Worm (Caenorhabditis elegans) whole organism, L2 larva: Measurements from ENCODE around the gene F21C10.19.

Experiments
- C34F6.9 ChIP-seq: fragments of 150-350 bp; optimal IDR thresholded peaks from 2 replicates; lab custom pipeline; 2014; ENCODE audit warnings: missing biosample characterization, missing genetic modification characterization
- F13H6.1 ChIP-seq: sonication (generic microtip); optimal IDR thresholded peaks from 2 replicates; lab custom pipeline; 2016; ENCODE audit warnings: missing genetic modification characterization, missing compliant biosample characterization
- R02D3.7 ChIP-seq: fragments of 150-350 bp; optimal IDR thresholded peaks from 2 replicates; lab custom pipeline; 2014; ENCODE audit warnings: missing biosample characterization, missing genetic modification characterization
- alr-1 ChIP-seq: fragments of 150-350 bp; optimal IDR thresholded peaks from 2 replicates; lab custom pipeline; 2014; ENCODE audit warnings: missing biosample characterization, missing genetic modification characterization
- aly-2 ChIP-seq: fragments of 150-350 bp; optimal IDR thresholded peaks from 2 replicates; lab custom pipeline; 2014; ENCODE audit warnings: missing biosample characterization, missing genetic modification characterization
- ama-1 ChIP-seq: fragments of 150-350 bp; optimal IDR thresholded peaks from 2 replicates; lab custom pipeline; 2018; ENCODE audit warnings: inconsistent platforms
- ceh-82 ChIP-seq: fragments of 150-350 bp; optimal IDR thresholded peaks from 2 replicates; lab custom pipeline; 2014; ENCODE audit warnings: missing biosample characterization, missing genetic modification characterization
- crh-2 ChIP-seq: sonication (generic microtip); optimal IDR thresholded peaks from 2 replicates; lab custom pipeline; 2017; ENCODE audit warnings: missing biosample characterization, missing genetic modification characterization
- dmd-4 ChIP-seq: sonication (generic microtip); optimal IDR thresholded peaks from 2 replicates; lab custom pipeline; 2017; ENCODE audit warnings: missing biosample characterization, missing genetic modification characterization
- egl-27 ChIP-seq: sonication (generic microtip); optimal IDR thresholded peaks from 3 replicates; lab custom pipeline; 2017; ENCODE audit warnings: missing biosample characterization, missing genetic modification reagents, missing genetic modification characterization
- elt-1 ChIP-seq: fragments of 150-350 bp; optimal IDR thresholded peaks from 2 replicates; lab custom pipeline; 2014; ENCODE audit warnings: missing biosample characterization, missing genetic modification characterization
- elt-3 ChIP-seq: sonication (generic microtip); optimal IDR thresholded peaks from 2 replicates; lab custom pipeline; 2017; ENCODE audit warnings: missing biosample characterization, missing genetic modification characterization
- fos-1 ChIP-seq: fragments of 150-350 bp; optimal IDR thresholded peaks from 2 replicates; lab custom pipeline; 2014; ENCODE audit warnings: missing biosample characterization, missing genetic modification characterization
- gmeb-1 ChIP-seq: fragments of 150-350 bp; optimal IDR thresholded peaks from 2 replicates; lab custom pipeline; 2014; ENCODE audit warnings: missing biosample characterization, missing genetic modification characterization
- lin-11 ChIP-seq: fragments of 150-350 bp; sonication (generic microtip); optimal IDR thresholded peaks from 2 replicates; lab custom pipeline; 2014; ENCODE audit warnings: missing biosample characterization, missing genetic modification characterization, inconsistent platforms, mixed read lengths
- lin-13 ChIP-seq: fragments of 150-350 bp; optimal IDR thresholded peaks from 2 replicates; lab custom pipeline; 2014; ENCODE audit warnings: missing biosample characterization, missing genetic modification reagents, missing genetic modification characterization
- lin-39 ChIP-seq: fragments of 150-350 bp; optimal IDR thresholded peaks from 2 replicates; lab custom pipeline; 2014; ENCODE audit warnings: missing biosample characterization, missing genetic modification reagents, missing genetic modification characterization
- lsy-2 ChIP-seq, 2 experiments: fragments of 150-350 bp in 1 of 2; sonication (generic microtip) in 1 of 2; optimal IDR thresholded peaks; 2 replicates each; lab custom pipeline; 2014 to 2017; ENCODE audit warnings: missing biosample characterization in 2 of 2, missing genetic modification characterization in 2 of 2
- mab-5 ChIP-seq: fragments of 150-350 bp; optimal IDR thresholded peaks from 2 replicates; lab custom pipeline; 2014; ENCODE audit warnings: missing biosample characterization, missing genetic modification characterization
- mbf-1 ChIP-seq: sonication (generic microtip); optimal IDR thresholded peaks from 2 replicates; lab custom pipeline; 2017; ENCODE audit warnings: missing biosample characterization, missing genetic modification characterization
- mdl-1 ChIP-seq, 2 experiments: fragments of 150-350 bp in 1 of 2; sonication (generic microtip) in 1 of 2; optimal IDR thresholded peaks; 2 replicates each; lab custom pipeline; 2017; ENCODE audit warnings: missing biosample characterization in 2 of 2, missing genetic modification characterization in 2 of 2
- nhr-10 ChIP-seq: sonication (generic microtip); optimal IDR thresholded peaks from 2 replicates; lab custom pipeline; 2017; ENCODE audit warnings: missing biosample characterization, missing genetic modification characterization
- nhr-12 ChIP-seq: fragments of 150-350 bp; optimal IDR thresholded peaks from 2 replicates; lab custom pipeline; 2014; ENCODE audit warnings: missing biosample characterization, missing genetic modification characterization
- nhr-129 ChIP-seq: fragments of 150-350 bp; optimal IDR thresholded peaks from 2 replicates; lab custom pipeline; 2014; ENCODE audit warnings: missing biosample characterization, missing genetic modification characterization
- nhr-21 ChIP-seq: fragments of 150-350 bp; optimal IDR thresholded peaks from 2 replicates; lab custom pipeline; 2014; ENCODE audit warnings: missing biosample characterization, missing genetic modification characterization
- nhr-23 ChIP-seq: fragments of 150-350 bp; optimal IDR thresholded peaks from 2 replicates; lab custom pipeline; 2014; ENCODE audit warnings: missing biosample characterization, missing genetic modification reagents, missing genetic modification characterization
- nhr-237 ChIP-seq: fragments of 150-350 bp; optimal IDR thresholded peaks from 2 replicates; lab custom pipeline; 2014; ENCODE audit warnings: missing biosample characterization, missing genetic modification characterization
- nhr-25 ChIP-seq: fragments of 150-350 bp; sonication (generic microtip); optimal IDR thresholded peaks from 3 replicates; lab custom pipeline; 2014; ENCODE audit warnings: missing biosample characterization, missing genetic modification characterization
- nhr-6 ChIP-seq: fragments of 150-350 bp; optimal IDR thresholded peaks from 2 replicates; lab custom pipeline; 2014; ENCODE audit warnings: missing biosample characterization, missing genetic modification characterization
- skn-1 ChIP-seq: sonication (generic microtip); optimal IDR thresholded peaks from 2 replicates; lab custom pipeline; 2017; ENCODE audit warnings: missing biosample characterization, missing genetic modification characterization
- sma-3 ChIP-seq: sonication (generic microtip); optimal IDR thresholded peaks from 2 replicates; lab custom pipeline; 2016; ENCODE audit warnings: missing genetic modification reagents, missing genetic modification characterization, missing compliant biosample characterization
- sma-9 ChIP-seq, 2 experiments: fragments of 150-350 bp in 1 of 2; sonication (generic microtip) in 1 of 2; optimal IDR thresholded peaks; 2 replicates each; lab custom pipeline; 2014 to 2016; ENCODE audit warnings: missing genetic modification characterization in 2 of 2, mild to moderate bottlenecking in 1 of 2, missing biosample characterization in 1 of 2, missing compliant biosample characterization in 1 of 2, missing genetic modification reagents in 1 of 2, moderate library complexity in 1 of 2
- snpc-4 ChIP-seq: fragments of 150-350 bp; optimal IDR thresholded peaks from 2 replicates; lab custom pipeline; 2014; ENCODE audit warnings: missing biosample characterization, missing genetic modification characterization
- unc-39 ChIP-seq: fragments of 150-350 bp; optimal IDR thresholded peaks from 2 replicates; lab custom pipeline; 2014; ENCODE audit warnings: missing biosample characterization, missing genetic modification characterization
- unc-55 ChIP-seq: fragments of 150-350 bp; sonication (generic microtip); optimal IDR thresholded peaks from 3 replicates; lab custom pipeline; 2014; ENCODE audit warnings: missing biosample characterization, missing genetic modification reagents, missing genetic modification characterization
- zag-1 ChIP-seq: fragments of 150-350 bp; optimal IDR thresholded peaks from 2 replicates; lab custom pipeline; 2014; ENCODE audit warnings: missing biosample characterization, missing genetic modification characterization
- ztf-1 ChIP-seq: fragments of 200-800 bp; sonication (Bioruptor generic); conservative IDR thresholded peaks from 2 replicates; pipeline ENCODE4 v1.3.6; 2022; ENCODE audit warnings: missing genetic modification characterization, missing compliant biosample characterization
- ztf-11 ChIP-seq: sonication (generic microtip); optimal IDR thresholded peaks from 2 replicates; lab custom pipeline; 2017; ENCODE audit warnings: missing biosample characterization, missing genetic modification characterization

The F21C10.19 gene

DNA sequence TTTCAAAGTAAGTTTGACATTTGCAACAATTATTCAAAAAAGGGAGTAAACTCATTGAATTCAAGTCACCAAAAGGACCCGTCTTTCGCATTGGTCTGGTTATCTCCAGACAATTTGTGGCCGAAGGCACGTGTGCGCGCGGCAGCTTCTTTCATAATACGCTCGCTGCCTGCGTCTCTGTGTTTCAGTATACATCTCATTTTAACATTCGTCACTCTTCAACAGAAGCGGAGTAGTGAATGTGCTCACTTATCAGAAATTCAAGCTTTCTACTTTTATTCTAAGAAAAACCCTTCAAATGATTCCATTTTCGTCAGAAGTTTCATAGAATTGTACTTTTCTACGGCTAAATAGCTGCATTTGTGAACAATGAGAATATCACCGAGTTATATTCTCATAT is 2.3 kb upstream of the F21C10.19 start (continued):
- TF ChIP-seq nhr-23 (tag; lab: Kevin White, UChicago) = no peak
- peak in 1 of 2 experiments; percentile 76 for TF ChIP-seq lsy-2 (tag; optimal IDR thresholded peaks at IDR 0.05; lab: Kevin White, UChicago)
- TF ChIP-seq mab-5 (tag; lab: Kevin White, UChicago) = no peak
- no peak for TF ChIP-seq ceh-82 (tag; lab: Kevin White, UChicago)
- TF ChIP-seq nhr-129 (tag; lab: Kevin White, UChicago) = peak; percentile 62
- no peak for TF ChIP-seq ztf-11 (tag; lab: Kevin White, UChicago)
- TF ChIP-seq nhr-25 (tag; lab: Kevin White, UChicago) = no peak
- TF ChIP-seq nhr-6 = peak; percentile 34
- TF ChIP-seq ama-1 (lab: Kevin White, UChicago) = no peak
- no peak for TF ChIP-seq dmd-4
- peak; percentile 88 to 89 for TF ChIP-seq mdl-1 (tag; optimal IDR thresholded peaks at IDR 0.05; lab: Kevin White, UChicago)
- no peak for TF ChIP-seq elt-1 (tag; lab: Kevin White, UChicago)
- no peak for TF ChIP-seq alr-1
- peak; percentile 66 for TF ChIP-seq crh-2 (tag; lab: Kevin White, UChicago)
- TF ChIP-seq lin-11 = peak; percentile 40

ce11 chrV:9132043-9132442 is 1.2 kb downstream of the F21C10.19 start, which contains the start of gene F21C10.1:
Gene F21C10.1, plus strand, starts transcription at chrV:9132343.
- no peak for TF ChIP-seq unc-55
- no peak for TF ChIP-seq R02D3.7 (tag; lab: Kevin White, UChicago)
- TF ChIP-seq ztf-1 (GFP tag; lab: Robert Waterston, UW) = no peak
- TF ChIP-seq unc-39 (tag; lab: Kevin White, UChicago) = no peak
- TF ChIP-seq, all 48 proteins: peak for 0

- TF ChIP-seq lin-11 (peak; percentile 21), mbf-1 (no peak), nhr-12 (tag; lab: Kevin White, UChicago) (no peak), nhr-21 (tag; lab: Kevin White, UChicago) (no peak), C34F6.9 (tag; lab: Kevin White, UChicago) (peak; percentile 19)
Observed at ce11 chrV:9133950-9134349, 3.1 kb downstream of the F21C10.19 start, which contains the start of gene B0222.1. Gene B0222.1, plus strand, starts transcription at chrV:9134255.

DNA sequence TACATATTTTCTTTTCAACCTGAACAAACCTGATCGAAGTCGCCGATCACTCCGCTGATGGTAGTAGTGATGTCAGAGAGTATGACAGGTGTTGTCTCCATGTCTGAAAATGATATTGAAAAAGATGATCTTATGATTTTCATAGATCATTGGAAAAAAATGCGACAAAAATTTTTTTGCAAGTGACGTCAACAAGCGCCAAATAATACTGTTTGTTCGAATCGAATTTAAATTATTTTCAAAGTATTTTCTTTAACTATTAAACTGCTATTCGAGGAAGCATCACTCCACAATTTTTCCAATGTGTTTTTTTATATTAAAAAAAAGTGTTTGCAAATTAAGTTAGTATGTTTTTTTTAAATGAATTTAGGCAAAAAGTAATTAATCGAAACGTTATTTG is 6.8 kb downstream of the F21C10.19 start, which contains the start of gene pitr-2:
TSS of gene pitr-2 (minus strand) at position 101 of the 400 bp plus-strand sequence.
- no peak for TF ChIP-seq lin-13 (GFP tag; lab: Kevin White, UChicago)
- TF ChIP-seq F13H6.1 (tag; lab: Kevin White, UChicago) = no peak
- no peak for TF ChIP-seq lin-11
- no peak for TF ChIP-seq elt-3 (tag; lab: Kevin White, UChicago)
- no peak for TF ChIP-seq alr-1
- no peak for TF ChIP-seq fos-1 (tag; lab: Kevin White, UChicago)
- no peak for TF ChIP-seq gmeb-1 (tag; lab: Kevin White, UChicago)
- no peak for TF ChIP-seq nhr-25 (tag; lab: Kevin White, UChicago)
- TF ChIP-seq nhr-12 (tag; lab: Kevin White, UChicago) = no peak
- TF ChIP-seq zag-1 (tag; lab: Kevin White, UChicago) = no peak
- no peak for TF ChIP-seq snpc-4 (tag; lab: Kevin White, UChicago)
- TF ChIP-seq lin-39 = no peak
- TF ChIP-seq aly-2 = no peak
- no peak for TF ChIP-seq egl-27 (tag; lab: Kevin White, UChicago)
- no peak for TF ChIP-seq nhr-21 (tag; lab: Kevin White, UChicago)

- no peak for TF ChIP-seq crh-2 (tag; lab: Kevin White, UChicago)
- TF ChIP-seq nhr-237 = no peak
- no peak for TF ChIP-seq skn-1 (tag; lab: Kevin White, UChicago)
- no peak for TF ChIP-seq ztf-11 (tag; lab: Kevin White, UChicago)
- TF ChIP-seq, all 48 proteins: peak for 0
Observed at ce11 chrV:9141297-9141696, 10.4 kb downstream of the F21C10.19 start, which contains the start of gene pitr-3. Gene pitr-3, minus strand, starts transcription at chrV:9141397.

DNA sequence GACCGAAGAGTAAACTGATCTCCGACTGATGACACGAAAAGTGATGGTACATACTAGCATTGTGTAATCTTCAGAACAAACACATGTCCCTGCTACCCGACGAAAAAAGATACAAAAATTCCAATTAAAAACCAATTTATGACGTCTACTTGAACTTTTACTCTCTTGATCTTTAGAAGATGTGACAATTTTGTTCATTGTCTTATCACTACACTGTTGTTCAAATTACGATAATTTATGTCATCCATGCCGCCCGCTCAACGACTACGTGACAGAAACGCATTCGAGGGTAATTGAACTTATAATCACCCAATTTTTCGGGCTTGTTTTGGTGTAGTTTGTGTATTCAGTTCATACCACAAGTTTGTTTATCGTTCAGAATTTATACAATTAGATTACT is 13.0 kb downstream of the F21C10.19 start:
- TF ChIP-seq nhr-10 (no peak), sma-9 (GFP tag; optimal IDR thresholded peaks at IDR 0.05; lab: Kevin White, UChicago) (peak; percentile 60), sma-9 (tag; optimal IDR thresholded peaks at IDR 0.05; lab: Kevin White, UChicago) (no peak), sma-3 (peak; percentile 31), nhr-21 (tag; lab: Kevin White, UChicago) (peak; percentile 33)
